Worm (Caenorhabditis elegans): ENCODE measurements around the gene vps-36.

The vps-36 gene

DNA sequence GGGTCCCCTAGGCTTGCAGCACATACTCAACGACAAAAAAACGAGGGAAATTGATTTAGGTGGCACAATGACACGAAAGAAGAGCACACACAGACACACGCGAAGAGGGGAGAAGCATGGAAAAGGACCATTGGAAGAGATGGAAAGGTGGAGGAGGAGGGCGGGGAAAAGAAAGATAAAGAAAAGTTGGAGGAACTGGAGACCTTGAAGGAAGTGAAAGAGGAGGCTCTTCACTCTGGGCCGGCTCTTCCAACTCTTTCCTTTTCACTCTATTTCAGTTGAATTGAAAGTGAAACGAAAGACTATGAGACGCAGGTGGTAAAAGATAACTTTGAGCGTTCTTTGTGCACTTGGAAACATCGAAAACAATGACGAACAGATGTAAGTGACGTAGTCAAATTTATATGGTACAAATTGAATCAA, 990 bp upstream of the vps-36 start:
- TF ChIP-seq sptf-1 (tag; optimal IDR thresholded peaks at IDR 0.05) (peak; percentile 26), ham-2 (GFP tag; optimal IDR thresholded peaks at IDR 0.05) (no peak), lin-13 (tag; optimal IDR thresholded peaks at IDR 0.05) (no peak), unc-120 (tag; optimal IDR thresholded peaks at IDR 0.05; ENCODE audit: poor library complexity, severe bottlenecking) (peak; percentile 88), ceh-43 (GFP tag; optimal IDR thresholded peaks at IDR 0.05) (no peak), drap-1 (GFP tag; optimal IDR thresholded peaks at IDR 0.05) (peak; percentile 43), nhr-237 (tag; optimal IDR thresholded peaks at IDR 0.05) (no peak), ceh-83 (GFP tag; optimal IDR thresholded peaks at IDR 0.05) (no peak), nhr-76 (tag; optimal IDR thresholded peaks at IDR 0.05) (no peak), sem-2 (GFP tag; optimal IDR thresholded peaks at IDR 0.05) (no peak), elt-3 (tag; optimal IDR thresholded peaks at IDR 0.05) (no peak), unc-62 (GFP tag; optimal IDR thresholded peaks at IDR 0.05) (no peak), nhr-2 (tag; optimal IDR thresholded peaks at IDR 0.05) (no peak), mab-5 (tag; optimal IDR thresholded peaks at IDR 0.05) (no peak), ces-1 (GFP tag; optimal IDR thresholded peaks at IDR 0.05) (peak; percentile 80), mls-2 (tag; optimal IDR thresholded peaks at IDR 0.05) (peak; percentile 24), mep-1 (tag; optimal IDR thresholded peaks at IDR 0.05) (no peak), snpc-4 (tag; optimal IDR thresholded peaks at IDR 0.05) (no peak)

DNA sequence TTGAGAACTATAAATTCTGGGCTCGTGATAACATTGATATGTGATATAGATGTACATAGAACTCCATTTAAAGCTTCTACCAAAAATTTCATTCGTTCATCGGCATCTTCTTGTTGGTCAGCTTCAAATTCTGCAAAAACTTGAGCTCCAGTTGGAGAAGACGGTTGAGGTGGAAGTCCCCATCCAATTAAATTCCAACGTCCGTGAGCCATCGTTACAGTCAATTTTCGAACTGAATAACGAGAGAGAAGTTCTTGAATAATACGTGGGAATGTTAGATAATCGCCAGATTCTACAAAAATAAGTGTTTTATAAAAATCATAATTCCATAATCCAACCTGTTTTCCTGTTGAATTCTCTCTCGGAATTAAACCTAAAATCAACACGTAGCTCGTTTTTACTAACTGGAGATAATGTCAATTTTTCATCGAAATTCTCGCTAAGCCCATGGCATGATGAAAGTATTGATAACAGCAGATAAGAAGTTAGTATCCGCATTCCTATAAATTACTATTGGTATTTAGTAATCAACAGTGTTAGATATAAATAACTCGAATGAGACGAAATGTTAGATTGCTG, 2.1 kb downstream of the vps-36 start, which contains the start of gene pigt-1:
Gene pigt-1 (minus strand): TSS at position 500 of the 579 bp plus-strand sequence.
- no peak for TF ChIP-seq ceh-39 (tag; optimal IDR thresholded peaks at IDR 0.05)
- TF ChIP-seq unc-39 (tag; optimal IDR thresholded peaks at IDR 0.05): no peak
- TF ChIP-seq drap-1 (GFP tag; optimal IDR thresholded peaks at IDR 0.05): no peak
- TF ChIP-seq lin-32 (GFP tag; optimal IDR thresholded peaks at IDR 0.05): no peak
- no peak for TF ChIP-seq ceh-43 (GFP tag; optimal IDR thresholded peaks at IDR 0.05)
- no peak for TF ChIP-seq zip-8 (tag; optimal IDR thresholded peaks at IDR 0.05)
- TF ChIP-seq mep-1 (tag; optimal IDR thresholded peaks at IDR 0.05): no peak
- no peak for TF ChIP-seq elt-3 (tag; optimal IDR thresholded peaks at IDR 0.05)
- no peak for TF ChIP-seq lsy-2 (tag; optimal IDR thresholded peaks at IDR 0.05)
- TF ChIP-seq lin-13 (tag; optimal IDR thresholded peaks at IDR 0.05): no peak
- TF ChIP-seq nhr-12 (tag; optimal IDR thresholded peaks at IDR 0.05): no peak
- TF ChIP-seq sptf-1 (tag; optimal IDR thresholded peaks at IDR 0.05): no peak
- TF ChIP-seq M03D4.4 (tag; optimal IDR thresholded peaks at IDR 0.05): no peak
- TF ChIP-seq nhr-2 (tag; optimal IDR thresholded peaks at IDR 0.05): no peak
- TF ChIP-seq ces-1 (GFP tag; optimal IDR thresholded peaks at IDR 0.05): no peak
- no peak for TF ChIP-seq bed-3 (GFP tag; optimal IDR thresholded peaks at IDR 0.05)

DNA sequence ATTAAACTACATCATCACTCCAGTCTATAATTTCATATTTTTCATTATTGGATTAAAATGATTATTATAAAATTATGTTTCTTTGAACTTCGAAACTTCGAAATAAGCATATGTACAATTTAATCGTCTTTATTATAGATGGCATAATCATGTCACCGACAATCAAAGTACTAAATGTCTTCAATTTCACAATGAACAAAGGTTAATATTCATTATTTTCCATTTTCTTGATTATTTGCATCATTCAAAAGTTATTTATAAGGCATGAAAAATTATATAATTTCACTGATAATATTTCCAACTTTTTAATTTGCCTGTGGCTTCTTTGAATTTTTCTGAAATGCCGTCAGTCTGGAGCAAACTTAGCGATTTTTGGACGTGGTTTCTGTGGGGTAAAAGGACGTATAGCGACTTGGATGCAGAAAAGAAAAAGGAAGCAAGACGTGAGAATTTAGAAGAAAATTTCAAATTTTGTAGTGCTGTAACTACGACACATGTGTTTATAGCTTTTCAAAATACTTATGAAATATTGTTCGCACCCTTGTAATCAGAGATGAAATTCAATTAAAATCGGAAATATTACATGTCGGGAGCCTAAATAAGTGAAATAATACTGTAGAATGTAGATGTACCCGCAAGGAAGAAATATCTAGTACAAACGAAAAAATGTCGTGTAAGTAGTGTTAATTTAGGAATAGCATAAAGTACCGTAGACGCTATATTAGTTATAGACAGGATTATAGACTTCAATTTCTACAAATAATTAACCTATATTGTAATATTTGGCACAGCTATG, 4.6 kb downstream of the vps-36 start, which contains the start of gene F17C11.13:
Gene F17C11.13 (plus strand): TSS at position 243 of the 796 bp plus-strand sequence.
- no peak for TF ChIP-seq ceh-83 (GFP tag; optimal IDR thresholded peaks at IDR 0.05)
- no peak for TF ChIP-seq cnd-1 (tag; optimal IDR thresholded peaks at IDR 0.05)
- no peak for TF ChIP-seq pha-4 (tag; optimal IDR thresholded peaks at IDR 0.05)
- no peak for TF ChIP-seq unc-62 (GFP tag; optimal IDR thresholded peaks at IDR 0.05)
- no peak for TF ChIP-seq elt-3 (tag; optimal IDR thresholded peaks at IDR 0.05)
- no peak for TF ChIP-seq nhr-28 (tag; optimal IDR thresholded peaks at IDR 0.05)
- TF ChIP-seq lin-13 (tag; optimal IDR thresholded peaks at IDR 0.05): no peak

DNA sequence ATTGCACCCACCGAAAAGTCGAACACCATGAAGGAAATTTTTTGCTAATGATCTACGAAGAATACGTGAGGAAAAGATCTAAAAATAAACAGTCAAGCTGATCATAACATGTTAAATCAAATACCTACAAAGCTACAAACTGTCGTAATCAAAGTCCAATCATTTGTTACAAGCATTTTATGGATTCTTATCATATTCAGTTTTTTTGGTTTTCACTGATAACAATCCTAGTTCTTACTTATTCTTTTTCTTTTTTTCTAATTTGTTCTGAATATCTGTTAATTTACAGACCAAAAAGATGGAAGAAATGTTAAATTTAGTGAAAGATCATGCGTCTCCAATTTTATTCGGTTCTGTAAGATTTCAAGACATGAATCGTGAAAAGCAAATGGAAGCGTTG, 5.6 kb downstream of the vps-36 start, which contains the start of gene F17C11.6:
Gene F17C11.6 (plus strand): TSS at position 290 of the 400 bp plus-strand sequence.
- no peak for TF ChIP-seq ces-1 (GFP tag; optimal IDR thresholded peaks at IDR 0.05)
- no peak for TF ChIP-seq elt-3 (tag; optimal IDR thresholded peaks at IDR 0.05)
- no peak for TF ChIP-seq ztf-11 (tag; optimal IDR thresholded peaks at IDR 0.05)
- TF ChIP-seq zip-8 (tag; optimal IDR thresholded peaks at IDR 0.05): no peak
- no peak for TF ChIP-seq sem-2 (GFP tag; optimal IDR thresholded peaks at IDR 0.05)
- no peak for TF ChIP-seq ceh-43 (GFP tag; optimal IDR thresholded peaks at IDR 0.05)
- TF ChIP-seq lin-32 (GFP tag; optimal IDR thresholded peaks at IDR 0.05): no peak
- no peak for TF ChIP-seq pha-4 (tag; optimal IDR thresholded peaks at IDR 0.05)

DNA sequence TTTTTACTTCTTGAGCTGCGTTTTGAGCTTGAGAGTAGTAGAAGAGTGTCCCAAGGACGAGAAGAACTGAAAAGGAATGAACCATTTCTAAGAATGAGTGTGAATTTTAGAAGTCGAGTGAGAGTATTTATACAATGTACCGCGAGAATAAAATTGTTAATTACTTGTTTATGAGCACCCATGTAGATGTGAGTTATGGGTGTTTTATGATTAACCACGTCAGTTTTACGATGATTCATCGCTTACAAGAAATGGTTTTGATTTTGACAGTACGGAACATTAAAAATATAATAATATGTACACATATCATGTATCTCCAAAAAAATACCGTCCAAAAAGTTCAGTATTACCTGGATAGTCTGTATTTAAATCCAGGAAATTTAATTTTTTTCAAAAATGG, 6.1 kb downstream of the vps-36 start, which contains the start of gene clec-221:
Gene clec-221 (minus strand): TSS at position 101 of the 400 bp plus-strand sequence.
- no peak for TF ChIP-seq nhr-28 (tag; optimal IDR thresholded peaks at IDR 0.05)
- TF ChIP-seq ceh-83 (GFP tag; optimal IDR thresholded peaks at IDR 0.05): no peak
- no peak for TF ChIP-seq tbx-8 (GFP tag; optimal IDR thresholded peaks at IDR 0.05)
- TF ChIP-seq ceh-43 (GFP tag; optimal IDR thresholded peaks at IDR 0.05): no peak
- no peak for TF ChIP-seq ztf-11 (tag; optimal IDR thresholded peaks at IDR 0.05)
- TF ChIP-seq flh-1 (GFP tag; optimal IDR thresholded peaks at IDR 0.05): no peak
- no peak for TF ChIP-seq zip-8 (tag; optimal IDR thresholded peaks at IDR 0.05)
- TF ChIP-seq snpc-4 (tag; optimal IDR thresholded peaks at IDR 0.05): no peak
- TF ChIP-seq drap-1 (GFP tag; optimal IDR thresholded peaks at IDR 0.05): no peak
- TF ChIP-seq unc-120 (tag; optimal IDR thresholded peaks at IDR 0.05; ENCODE audit: poor library complexity, severe bottlenecking): no peak
